Fruit fly (Drosophila melanogaster): ENCODE results near the gene CG5790.

DNA sequence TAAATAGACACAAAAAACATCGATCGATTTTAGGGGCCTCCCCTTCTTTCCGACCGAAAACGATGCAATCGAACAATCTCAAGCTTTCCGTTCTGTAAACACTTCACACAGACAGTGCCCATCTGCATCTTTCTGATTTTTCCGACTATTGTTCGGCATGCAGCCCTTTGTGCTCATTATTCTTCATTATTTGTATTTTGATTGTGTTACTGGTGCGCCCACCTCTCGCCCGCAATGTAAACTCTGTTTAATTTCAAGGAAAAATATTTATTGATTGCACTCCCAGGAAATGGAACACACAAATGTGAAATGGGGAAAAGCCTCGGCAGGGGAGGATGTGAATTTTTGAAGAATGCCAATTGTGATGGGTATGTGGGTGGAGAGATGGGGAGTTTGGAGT lies 41.0 kb downstream of the CG5790 start:
- TF ChIP-seq psq (optimal IDR thresholded peaks at IDR 0.05) (no peak), Dll (optimal IDR thresholded peaks at IDR 0.05) (no peak), pan (optimal IDR thresholded peaks at IDR 0.05) (no peak), usp (GFP tag; optimal IDR thresholded peaks at IDR 0.05) (no peak), CG8478 (optimal IDR thresholded peaks at IDR 0.05) (no peak), EcR (GFP tag; optimal IDR thresholded peaks at IDR 0.05) (no peak)

All from whole organism.